Fruit fly (Drosophila melanogaster) whole organism: ENCODE data around the gene CG43168.
A peak's percentile ranks its signal among the peaks of the same experiment; 100 is the strongest.

Experiments used
- CG8478 ChIP-seq: fragments of >200 bp; optimal IDR thresholded peaks from 2 replicates; lab custom pipeline; 2018; ENCODE audit warnings: inconsistent platforms
- Dll ChIP-seq: fragments of >200 bp; optimal IDR thresholded peaks from 2 replicates; lab custom pipeline; 2017
- EcR ChIP-seq, 2 experiments: fragments of >200 bp; optimal IDR thresholded peaks; 2 replicates each; lab custom pipeline; 2017; ENCODE audit warnings: missing biosample characterization in 2 of 2, missing genetic modification characterization in 2 of 2, missing genetic modification reagents in 2 of 2
- pan ChIP-seq: fragments of >200 bp; optimal IDR thresholded peaks from 2 replicates; lab custom pipeline; 2017
- psq ChIP-seq: fragments of >200 bp; optimal IDR thresholded peaks from 2 replicates; lab custom pipeline; 2017
- usp ChIP-seq: fragments of >200 bp; optimal IDR thresholded peaks from 2 replicates; lab custom pipeline; 2017; ENCODE audit warnings: missing biosample characterization, missing genetic modification characterization, mixed read lengths

Gene CG43168

DNA sequence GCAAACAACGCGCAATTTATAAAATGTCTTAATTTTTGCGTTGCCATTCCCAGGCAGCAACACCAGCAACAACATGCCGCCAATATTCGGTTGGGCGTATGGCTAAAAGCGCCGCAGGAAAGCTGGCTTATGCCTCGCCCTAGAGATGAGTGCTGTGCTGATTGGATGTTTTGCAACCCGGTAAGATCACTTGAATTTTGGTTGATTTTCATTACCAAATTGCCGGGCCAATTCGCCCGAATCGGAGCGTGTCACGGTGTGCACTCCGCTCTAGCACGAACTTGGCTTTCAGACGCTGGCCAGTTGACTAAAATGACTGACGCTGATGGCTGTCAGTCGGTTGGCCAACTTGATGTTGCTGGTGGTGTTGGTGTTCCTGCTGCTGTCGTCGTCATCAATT is 9.8 kb downstream of the CG43168 start:
- TF ChIP-seq psq = no peak
- TF ChIP-seq usp (GFP tag; lab: Kevin White, UChicago) = no peak
- TF ChIP-seq EcR (GFP tag; optimal IDR thresholded peaks at IDR 0.05; lab: Kevin White, UChicago) = no peak
- TF ChIP-seq pan (lab: Kevin White, UChicago) = no peak
- no peak for TF ChIP-seq CG8478 (lab: Kevin White, UChicago)
- TF ChIP-seq Dll (lab: Kevin White, UChicago) = no peak

dm6 chr3L:6296611-6297010 is 21.0 kb downstream of the CG43168 start:
- TF ChIP-seq CG8478 (lab: Kevin White, UChicago) (no peak), psq (no peak), Dll (lab: Kevin White, UChicago) (no peak), EcR (GFP tag; optimal IDR thresholded peaks at IDR 0.05; lab: Kevin White, UChicago) (no peak), usp (GFP tag; lab: Kevin White, UChicago) (no peak), pan (lab: Kevin White, UChicago) (no peak)

dm6 chr3L:6302500-6302899 is 26.9 kb downstream of the CG43168 start:
- TF ChIP-seq Dll (lab: Kevin White, UChicago) (no peak), psq (no peak), EcR (GFP tag; optimal IDR thresholded peaks at IDR 0.05; lab: Kevin White, UChicago) (no peak), pan (lab: Kevin White, UChicago) (no peak), CG8478 (lab: Kevin White, UChicago) (no peak)

- TF ChIP-seq psq = no peak
- TF ChIP-seq usp (GFP tag; lab: Kevin White, UChicago) = no peak
- no peak for TF ChIP-seq CG8478 (lab: Kevin White, UChicago)
- TF ChIP-seq pan (lab: Kevin White, UChicago) = no peak
- TF ChIP-seq EcR (GFP tag; optimal IDR thresholded peaks at IDR 0.05; lab: Kevin White, UChicago) = no peak
- TF ChIP-seq Dll (lab: Kevin White, UChicago) = no peak
Observed at dm6 chr3L:6304859-6305258, 29.3 kb downstream of the CG43168 start.

dm6 chr3L:6307298-6307697 is 31.7 kb downstream of the CG43168 start:
- TF ChIP-seq usp (GFP tag; lab: Kevin White, UChicago) = no peak
- TF ChIP-seq Dll (lab: Kevin White, UChicago) = no peak
- no peak for TF ChIP-seq pan (lab: Kevin White, UChicago)
- TF ChIP-seq EcR (GFP tag; optimal IDR thresholded peaks at IDR 0.05; lab: Kevin White, UChicago) = no peak
- no peak for TF ChIP-seq psq
- no peak for TF ChIP-seq CG8478 (lab: Kevin White, UChicago)

- TF ChIP-seq EcR (GFP tag; optimal IDR thresholded peaks at IDR 0.05; lab: Kevin White, UChicago) (no peak), CG8478 (lab: Kevin White, UChicago) (no peak), pan (lab: Kevin White, UChicago) (no peak), psq (no peak), Dll (lab: Kevin White, UChicago) (no peak), usp (GFP tag; lab: Kevin White, UChicago) (no peak)
Observed at dm6 chr3L:6308596-6308995, 33.0 kb downstream of the CG43168 start.

dm6 chr3L:6309726-6310125 is 34.1 kb downstream of the CG43168 start:
- TF ChIP-seq pan (lab: Kevin White, UChicago) (no peak), Dll (lab: Kevin White, UChicago) (no peak), CG8478 (lab: Kevin White, UChicago) (no peak), EcR (GFP tag; optimal IDR thresholded peaks at IDR 0.05; lab: Kevin White, UChicago) (no peak), usp (GFP tag; lab: Kevin White, UChicago) (no peak), psq (no peak)

DNA sequence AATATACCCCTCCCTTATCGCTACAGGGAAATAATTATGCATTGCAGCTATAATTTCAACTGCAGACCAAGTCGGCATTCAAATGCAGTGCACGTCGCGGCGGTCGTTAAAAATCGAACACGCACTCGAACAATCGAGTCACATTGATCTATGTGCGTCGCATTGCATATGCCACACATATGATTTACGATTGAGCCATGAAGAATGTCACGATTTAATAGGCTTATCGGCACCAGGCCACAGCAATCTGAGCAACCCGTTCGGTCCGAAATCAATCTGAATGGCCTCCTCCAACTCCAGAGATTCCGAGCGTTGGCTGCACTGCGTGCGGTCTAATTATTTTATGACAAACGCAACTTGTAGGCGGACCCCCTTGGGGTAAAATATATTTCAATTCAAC is 34.9 kb downstream of the CG43168 start:
- TF ChIP-seq usp (GFP tag; lab: Kevin White, UChicago) = no peak
- TF ChIP-seq CG8478 (lab: Kevin White, UChicago) = no peak
- no peak for TF ChIP-seq EcR (GFP tag; optimal IDR thresholded peaks at IDR 0.05; lab: Kevin White, UChicago)
- no peak for TF ChIP-seq psq
- no peak for TF ChIP-seq Dll (lab: Kevin White, UChicago)

DNA sequence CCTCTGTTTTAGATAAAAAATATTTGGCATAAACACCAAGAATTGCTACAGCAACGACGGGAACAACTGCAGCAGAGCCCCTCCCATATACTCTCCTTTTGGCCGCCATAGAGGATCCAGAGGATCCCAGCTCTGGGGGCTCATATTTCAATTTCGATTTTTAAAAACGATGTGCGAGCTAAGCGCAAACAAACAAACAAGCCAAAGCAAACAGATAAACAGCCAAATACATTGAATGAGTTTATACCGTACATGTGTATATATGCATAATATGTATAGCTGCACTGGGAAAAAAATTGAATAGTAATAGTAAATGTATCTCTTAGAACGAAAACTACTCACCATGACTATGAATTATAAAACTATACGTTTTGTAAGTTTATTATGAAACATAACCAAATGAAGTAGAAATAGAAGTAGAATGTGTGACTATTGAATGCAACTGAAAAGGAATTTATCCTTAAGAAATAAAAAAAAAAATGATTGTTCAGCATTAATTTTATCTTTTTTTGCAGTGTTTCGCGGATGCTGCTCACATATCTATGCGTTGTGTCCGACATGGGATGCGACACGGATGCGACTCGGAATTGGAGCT is 36.5 kb downstream of the CG43168 start:
- TF ChIP-seq psq (no peak), CG8478 (lab: Kevin White, UChicago) (no peak), usp (GFP tag; lab: Kevin White, UChicago) (no peak), EcR (GFP tag; optimal IDR thresholded peaks at IDR 0.05; lab: Kevin White, UChicago) (no peak), Dll (lab: Kevin White, UChicago) (no peak), pan (lab: Kevin White, UChicago) (no peak)

DNA sequence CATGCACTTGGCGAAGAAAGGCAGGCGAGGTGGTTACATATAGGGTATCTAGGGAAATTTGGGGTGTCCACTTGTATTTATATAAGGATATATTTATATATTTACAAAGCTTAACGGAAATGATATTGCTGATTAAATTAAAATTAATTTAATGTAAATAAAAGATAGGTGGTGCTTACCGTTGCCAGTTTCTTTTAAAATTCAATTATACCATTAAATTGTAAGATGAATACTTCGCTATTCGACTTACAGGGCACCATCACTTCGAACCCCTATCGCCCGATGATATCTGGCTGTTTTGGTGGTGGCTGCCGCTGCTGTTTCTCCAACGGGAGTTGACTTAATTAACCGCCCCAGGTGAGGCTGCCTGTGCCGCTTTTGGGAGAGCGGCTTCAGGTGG is 40.1 kb downstream of the CG43168 start:
- no peak for TF ChIP-seq EcR (GFP tag; optimal IDR thresholded peaks at IDR 0.05; lab: Kevin White, UChicago)
- TF ChIP-seq usp (GFP tag; lab: Kevin White, UChicago) = no peak
- TF ChIP-seq pan (lab: Kevin White, UChicago) = peak; percentile 71
- no peak for TF ChIP-seq psq

DNA sequence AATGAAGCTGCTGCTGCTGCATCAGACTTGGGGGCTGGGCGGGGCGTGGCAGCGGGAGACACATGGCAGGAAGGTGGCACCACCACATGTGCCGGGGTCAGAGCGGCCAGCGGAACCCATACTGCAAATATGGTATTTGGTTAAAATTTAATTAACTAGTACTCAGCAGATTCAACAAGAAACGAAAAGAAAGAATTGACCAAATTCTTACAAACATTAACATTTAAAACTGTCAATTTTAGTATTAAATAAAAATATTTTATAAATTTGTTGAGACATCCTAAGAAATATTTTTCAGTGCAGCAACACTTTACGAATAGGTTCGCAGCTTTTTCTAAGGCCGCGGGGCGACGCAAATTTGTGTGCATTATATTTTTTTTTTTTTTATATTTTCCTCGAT is 41.9 kb downstream of the CG43168 start:
- TF ChIP-seq CG8478 (lab: Kevin White, UChicago) = no peak
- no peak for TF ChIP-seq pan (lab: Kevin White, UChicago)
- no peak for TF ChIP-seq Dll (lab: Kevin White, UChicago)
- no peak for TF ChIP-seq EcR (GFP tag; optimal IDR thresholded peaks at IDR 0.05; lab: Kevin White, UChicago)
- no peak for TF ChIP-seq psq
- TF ChIP-seq usp (GFP tag; lab: Kevin White, UChicago) = no peak

DNA sequence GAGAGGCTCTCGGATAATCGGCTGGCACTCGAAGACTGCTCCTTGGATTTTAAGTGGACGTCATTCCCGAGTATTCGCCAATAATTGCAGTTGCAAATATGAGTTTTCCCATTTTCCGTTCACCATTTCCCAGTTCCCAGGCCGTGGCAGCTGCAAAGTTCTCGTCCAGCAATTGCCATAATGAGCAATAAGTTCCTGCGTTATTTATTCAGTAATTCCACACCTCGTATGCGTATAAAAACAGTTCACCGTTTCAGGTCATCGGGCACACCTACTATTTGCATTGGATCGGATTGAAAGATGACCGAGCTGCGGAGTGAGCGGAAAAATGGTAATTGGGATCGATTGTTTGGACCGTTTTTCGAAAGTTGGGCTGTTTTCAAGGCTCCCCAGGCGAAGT is 44.7 kb downstream of the CG43168 start, which contains the start of gene Or65a:
Or65a (plus strand) TSS at position 301 of the 400 bp plus-strand sequence.
- TF ChIP-seq Dll (lab: Kevin White, UChicago) (no peak), usp (GFP tag; lab: Kevin White, UChicago) (no peak), psq (no peak), EcR (GFP tag; optimal IDR thresholded peaks at IDR 0.05; lab: Kevin White, UChicago) (no peak), CG8478 (lab: Kevin White, UChicago) (no peak), pan (lab: Kevin White, UChicago) (no peak)
